Fruit fly (Drosophila melanogaster): ENCODE results near the gene Naa40.

DNA sequence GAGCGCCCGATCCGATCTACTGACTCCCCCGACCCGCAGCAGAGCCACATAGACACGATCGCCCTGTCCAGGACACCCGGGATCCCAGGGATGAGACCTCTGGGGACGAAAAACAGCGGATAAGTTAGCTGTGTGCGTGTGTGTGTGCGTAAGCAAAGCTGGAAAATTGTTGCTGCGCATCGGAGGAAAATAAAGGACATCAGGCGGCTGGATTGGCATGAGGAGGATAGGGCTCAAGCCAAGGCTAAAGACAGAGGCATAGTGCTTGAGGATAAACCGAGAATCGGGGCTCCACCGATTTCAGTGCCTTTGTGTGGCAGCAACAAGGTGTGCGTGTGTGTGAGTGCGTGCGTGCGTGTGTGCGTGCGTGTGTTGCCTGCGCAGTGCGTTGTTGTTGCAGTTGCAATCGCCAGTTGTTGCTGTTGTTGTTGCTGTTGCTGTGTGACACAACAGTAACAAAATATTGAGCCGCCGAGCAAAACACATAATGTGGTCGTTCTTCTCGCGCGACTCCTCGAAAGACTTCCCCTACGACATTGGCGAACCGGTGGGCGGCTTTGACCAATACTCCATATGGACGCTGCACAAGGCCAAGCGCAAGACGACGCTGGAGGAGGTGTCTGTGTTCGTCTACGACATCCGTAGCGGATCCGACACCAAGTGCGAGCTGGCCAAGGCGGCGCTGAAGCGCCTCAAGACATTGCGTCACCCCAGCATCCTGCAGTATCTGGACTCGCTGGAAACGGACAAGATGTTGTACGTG lies 24.7 kb upstream of the Naa40 start:
- TF ChIP-seq h (GFP tag; optimal IDR thresholded peaks at IDR 0.05) (no peak), jim (GFP tag; optimal IDR thresholded peaks at IDR 0.05) (no peak), psq (GFP tag; optimal IDR thresholded peaks at IDR 0.05) (no peak), Vsx2 (GFP tag; optimal IDR thresholded peaks at IDR 0.05; ENCODE audit: partially characterized antibody) (no peak), Abd-B (GFP tag; optimal IDR thresholded peaks at IDR 0.05) (no peak)

All from whole organism, wandering third instar larva.